Worm (Caenorhabditis elegans) whole organism, midembryonic: ENCODE data around the gene lact-9.

Source experiments
- flt-1 ChIP-seq: fragments of 200-800 bp; sonication (Bioruptor generic); IDR thresholded peaks from 2 replicates; pipeline ENCODE4 v1.3.6; 2022; ENCODE audit warnings: missing genetic modification characterization, missing compliant biosample characterization
- med-1 ChIP-seq: sonication (generic microtip); optimal IDR thresholded peaks from 2 replicates; lab custom pipeline; 2017; ENCODE audit warnings: missing genetic modification characterization, mild to moderate bottlenecking, missing compliant biosample characterization, antibody characterized with exemption, missing genetic modification reagents; ENCODE audit not compliant: insufficient read depth
- ref-1 ChIP-seq: fragments of 200-800 bp; sonication (Bioruptor generic); conservative IDR thresholded peaks from 2 replicates; pipeline ENCODE4 v1.3.6; 2022; ENCODE audit warnings: missing genetic modification reagents, missing genetic modification characterization, missing compliant biosample characterization
- tab-1 ChIP-seq: fragments of 200-800 bp; sonication (Bioruptor generic); IDR thresholded peaks from 2 replicates; pipeline ENCODE4 v1.3.6; 2022; ENCODE audit warnings: missing genetic modification characterization, missing compliant biosample characterization

- TF ChIP-seq ref-1 (GFP tag; lab: Robert Waterston, UW) (no peak), tab-1 (no peak), med-1 (GFP tag; lab: Kevin White, UChicago) (no peak), flt-1 (no peak)
These were observed 35.4 kb downstream of the lact-9 start, which contains the start of gene sorb-1 for ce11 chrIV:13750033-13750432.
